Fruit fly (Drosophila melanogaster) whole organism, prepupa: Measurements from ENCODE around the gene Hsp110.
A peak's percentile ranks its signal among the peaks of the same experiment; 100 is the strongest.

ENCODE experiments used
- CG8319 ChIP-seq: fragments of 200-800 bp; sonication (Bioruptor generic); optimal IDR thresholded peaks from 3 replicates; lab custom pipeline; 2016; ENCODE audit warnings: missing biosample characterization, missing genetic modification characterization
- lz ChIP-seq: fragments of 200-800 bp; sonication (Bioruptor generic); optimal IDR thresholded peaks from 3 replicates; lab custom pipeline; 2016; ENCODE audit warnings: missing biosample characterization, missing genetic modification characterization
- spab ChIP-seq: fragments of 200-800 bp; sonication (Bioruptor generic); optimal IDR thresholded peaks from 2 replicates; lab custom pipeline; 2017; ENCODE audit warnings: missing biosample characterization, mild to moderate bottlenecking, missing genetic modification characterization, missing genetic modification reagents

DNA sequence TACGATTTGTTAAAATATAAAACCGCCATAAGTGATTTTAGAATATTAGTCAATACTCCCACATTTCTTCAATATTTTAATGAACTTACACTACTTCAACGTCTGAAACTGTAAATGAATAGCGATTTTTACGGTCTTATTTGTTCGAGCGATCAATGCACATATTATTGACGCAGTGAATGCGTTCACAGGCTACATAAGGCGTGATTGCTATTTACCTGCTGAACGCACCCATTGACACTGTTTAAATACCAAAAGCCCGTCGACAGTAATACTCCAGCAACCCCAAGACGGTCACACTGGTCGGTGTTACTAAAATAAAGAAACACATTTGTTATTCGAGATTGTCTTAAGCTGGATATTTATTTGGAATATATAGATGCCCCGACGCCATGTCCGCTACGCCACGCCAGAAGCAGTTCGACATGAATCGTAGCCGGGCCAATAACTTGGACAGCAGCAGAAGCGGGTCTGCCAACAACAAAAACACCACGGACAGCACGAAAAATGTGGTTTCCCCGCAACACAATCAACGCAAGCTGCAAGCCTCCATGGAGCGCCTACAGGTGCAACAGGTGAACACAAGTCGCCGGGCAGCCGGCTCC, 14.2 kb downstream of the Hsp110 start, which contains the start of gene CG6833:
- TF ChIP-seq CG8319 (GFP tag; lab: Kevin White, UChicago) = peak; percentile 47
- TF ChIP-seq lz = peak; percentile 75
- TF ChIP-seq spab (GFP tag; lab: Kevin White, UChicago) = no peak
